Fruit fly (Drosophila melanogaster) whole organism, pupa: Measurements from ENCODE around the gene CG6865.
A peak's percentile ranks its signal among the peaks of the same experiment; 100 is the strongest.

Source experiments
- CG10348 ChIP-seq: fragments of 200-800 bp; sonication (Bioruptor generic); IDR thresholded peaks from 2 replicates; pipeline ENCODE4 v1.3.6; 2022; ENCODE audit warnings: missing biosample characterization, missing genetic modification characterization
- CG12605 ChIP-seq: fragments of 200-800 bp; sonication (Bioruptor generic); IDR thresholded peaks from 2 replicates; pipeline ENCODE4 v1.3.6; 2022; ENCODE audit warnings: missing biosample characterization, missing genetic modification characterization
- CG13204 ChIP-seq: fragments of 200-800 bp; sonication (Bioruptor generic); optimal IDR thresholded peaks from 2 replicates; lab custom pipeline; 2018; ENCODE audit warnings: missing biosample characterization, mild to moderate bottlenecking, missing genetic modification characterization, moderate library complexity
- CG14655 ChIP-seq: fragments of 200-800 bp; sonication (Bioruptor generic); optimal IDR thresholded peaks from 3 replicates; lab custom pipeline; 2017; ENCODE audit warnings: mild to moderate bottlenecking, missing biosample characterization, missing genetic modification reagents, missing genetic modification characterization
- CG15710 ChIP-seq: fragments of 200-800 bp; sonication (Bioruptor generic); optimal IDR thresholded peaks from 2 replicates; lab custom pipeline; 2018; ENCODE audit warnings: missing biosample characterization, mild to moderate bottlenecking, missing genetic modification characterization, moderate library complexity
- CG17806 ChIP-seq: fragments of 200-800 bp; sonication (Bioruptor generic); optimal IDR thresholded peaks from 2 replicates; lab custom pipeline; 2018; ENCODE audit warnings: missing biosample characterization, mild to moderate bottlenecking, missing genetic modification characterization, moderate library complexity
- CG32121 ChIP-seq: fragments of 200-800 bp; sonication (Bioruptor generic); IDR thresholded peaks from 2 replicates; pipeline ENCODE4 v1.3.6; 2022; ENCODE audit warnings: missing biosample characterization, missing genetic modification characterization
- CG34367 ChIP-seq: fragments of 200-800 bp; sonication (Bioruptor generic); optimal IDR thresholded peaks from 2 replicates; lab custom pipeline; 2018; ENCODE audit warnings: missing biosample characterization, mild to moderate bottlenecking, missing genetic modification characterization
- CG4496 ChIP-seq: fragments of 200-800 bp; sonication (Bioruptor generic); IDR thresholded peaks from 3 replicates; pipeline ENCODE4 v1.3.6; 2022; ENCODE audit warnings: missing biosample characterization, missing genetic modification characterization
- CG8159 ChIP-seq: fragments of 200-800 bp; sonication (Bioruptor generic); optimal IDR thresholded peaks from 3 replicates; lab custom pipeline; 2018; ENCODE audit warnings: missing biosample characterization, mild to moderate bottlenecking, missing genetic modification characterization, moderate library complexity
- CG8301 ChIP-seq: fragments of 200-800 bp; sonication (Bioruptor generic); optimal IDR thresholded peaks from 2 replicates; lab custom pipeline; 2018; ENCODE audit warnings: missing biosample characterization, mild to moderate bottlenecking, missing genetic modification characterization
- CG9948 ChIP-seq: fragments of 200-800 bp; sonication (Bioruptor generic); optimal IDR thresholded peaks from 2 replicates; lab custom pipeline; 2018; ENCODE audit warnings: missing biosample characterization, mild to moderate bottlenecking, missing genetic modification characterization, moderate library complexity
- D1 ChIP-seq: fragments of 200-800 bp; sonication (Bioruptor generic); optimal IDR thresholded peaks from 2 replicates; lab custom pipeline; 2018; ENCODE audit warnings: missing biosample characterization, mild to moderate bottlenecking, missing genetic modification characterization, moderate library complexity
- EcR ChIP-seq: fragments of 200-800 bp; sonication (Bioruptor generic); optimal IDR thresholded peaks from 3 replicates; lab custom pipeline; 2019; ENCODE audit warnings: missing biosample characterization, missing genetic modification characterization, mild to moderate bottlenecking, moderate library complexity, missing genetic modification reagents
- Ets98B ChIP-seq: fragments of 200-800 bp; sonication (Bioruptor generic); IDR thresholded peaks from 2 replicates; pipeline ENCODE4 v1.3.6; 2022; ENCODE audit warnings: missing biosample characterization, missing genetic modification characterization
- Pif1A ChIP-seq: fragments of 200-800 bp; sonication (Bioruptor generic); optimal IDR thresholded peaks from 3 replicates; lab custom pipeline; 2016; ENCODE audit warnings: missing biosample characterization, missing genetic modification characterization
- Pif1B ChIP-seq: fragments of 200-800 bp; sonication (Bioruptor generic); optimal IDR thresholded peaks from 3 replicates; lab custom pipeline; 2016; ENCODE audit warnings: missing biosample characterization, missing genetic modification characterization
- Snoo ChIP-seq: fragments of 200-800 bp; sonication (Bioruptor generic); optimal IDR thresholded peaks from 3 replicates; lab custom pipeline; 2017; ENCODE audit warnings: missing biosample characterization, mild to moderate bottlenecking, missing genetic modification characterization, inconsistent platforms
- fd96Ca ChIP-seq: fragments of 200-800 bp; sonication (Bioruptor generic); IDR thresholded peaks from 3 replicates; pipeline ENCODE4 v1.3.6; 2022; ENCODE audit warnings: missing biosample characterization, missing genetic modification characterization
- gl ChIP-seq: fragments of 200-800 bp; sonication (Bioruptor generic); optimal IDR thresholded peaks from 2 replicates; lab custom pipeline; 2018; ENCODE audit warnings: missing biosample characterization, mild to moderate bottlenecking, missing genetic modification characterization
- rn ChIP-seq: fragments of 200-800 bp; sonication (Bioruptor generic); IDR thresholded peaks from 2 replicates; pipeline ENCODE4 v1.3.6; 2022; ENCODE audit warnings: missing biosample characterization, missing genetic modification characterization

Gene CG6865

DNA sequence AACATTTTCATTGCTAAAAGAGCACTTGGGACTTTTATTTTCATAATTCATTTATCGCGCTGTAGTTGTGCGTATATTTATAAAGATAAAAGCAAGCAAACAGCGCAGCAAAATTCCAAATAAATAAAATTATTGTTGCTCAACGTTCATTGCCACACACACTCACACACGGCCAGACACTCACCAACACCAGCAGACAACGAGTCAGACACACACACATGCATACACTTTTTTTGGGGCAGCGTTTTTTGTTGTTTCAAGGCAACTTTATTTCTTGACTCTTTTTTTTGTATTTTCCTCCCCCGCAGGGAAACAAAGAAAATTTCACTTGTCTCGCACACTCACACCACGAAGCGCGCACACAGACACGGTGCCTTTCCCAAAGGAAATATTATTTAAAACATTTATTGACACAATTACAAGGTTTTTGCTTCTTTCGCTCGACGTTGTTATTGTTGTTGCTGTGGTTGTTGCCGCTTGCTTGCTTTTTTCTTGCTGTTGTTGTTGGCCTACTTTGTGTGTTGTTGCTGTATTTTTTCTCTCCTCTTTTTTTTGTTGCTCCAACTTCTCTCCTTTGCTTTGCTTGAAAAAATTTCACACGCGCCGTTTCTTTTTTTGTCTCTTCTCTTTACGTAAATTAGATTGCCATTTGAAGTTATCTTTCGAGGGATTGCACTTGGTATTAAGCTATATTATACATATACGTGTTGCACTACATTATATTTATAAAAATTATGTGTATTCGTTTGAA is 43.4 kb upstream of the CG6865 start:
- TF ChIP-seq CG12605 (peak; percentile 51), Pif1B (GFP tag; lab: Kevin White, UChicago) (peak; percentile 40), CG9948 (tag; lab: Kevin White, UChicago) (peak; percentile 18), CG13204 (GFP tag; lab: Kevin White, UChicago) (peak; percentile 85), CG4496 (GFP tag; lab: Robert Waterston, UW) (peak; percentile 78; the same call in 2 of the 3 replicates), Pif1A (GFP tag; lab: Kevin White, UChicago) (peak; percentile 47), EcR (GFP tag; lab: Kevin White, UChicago) (peak; percentile 55), CG10348 (no peak), fd96Ca (GFP tag; lab: Robert Waterston, UW) (no peak; the same call in 1 of the 3 replicates), gl (peak; percentile 77), CG34367 (tag; lab: Kevin White, UChicago) (peak; percentile 74), rn (no peak), Ets98B (GFP tag; lab: Robert Waterston, UW) (0 out of 2 replicates have a peak, but pooled peaks have one; percentile 49), CG15710 (tag; lab: Kevin White, UChicago) (peak; percentile 68), CG32121 (peak; percentile 50; the same call in 1 of the 2 replicates), CG17806 (tag; lab: Kevin White, UChicago) (peak; percentile 52), CG8159 (tag; lab: Kevin White, UChicago) (peak; percentile 67), Snoo (tag; lab: Kevin White, UChicago) (no peak), D1 (no peak), CG14655 (GFP tag; lab: Kevin White, UChicago) (peak; percentile 66), CG8301 (tag; lab: Kevin White, UChicago) (peak; percentile 50)

DNA sequence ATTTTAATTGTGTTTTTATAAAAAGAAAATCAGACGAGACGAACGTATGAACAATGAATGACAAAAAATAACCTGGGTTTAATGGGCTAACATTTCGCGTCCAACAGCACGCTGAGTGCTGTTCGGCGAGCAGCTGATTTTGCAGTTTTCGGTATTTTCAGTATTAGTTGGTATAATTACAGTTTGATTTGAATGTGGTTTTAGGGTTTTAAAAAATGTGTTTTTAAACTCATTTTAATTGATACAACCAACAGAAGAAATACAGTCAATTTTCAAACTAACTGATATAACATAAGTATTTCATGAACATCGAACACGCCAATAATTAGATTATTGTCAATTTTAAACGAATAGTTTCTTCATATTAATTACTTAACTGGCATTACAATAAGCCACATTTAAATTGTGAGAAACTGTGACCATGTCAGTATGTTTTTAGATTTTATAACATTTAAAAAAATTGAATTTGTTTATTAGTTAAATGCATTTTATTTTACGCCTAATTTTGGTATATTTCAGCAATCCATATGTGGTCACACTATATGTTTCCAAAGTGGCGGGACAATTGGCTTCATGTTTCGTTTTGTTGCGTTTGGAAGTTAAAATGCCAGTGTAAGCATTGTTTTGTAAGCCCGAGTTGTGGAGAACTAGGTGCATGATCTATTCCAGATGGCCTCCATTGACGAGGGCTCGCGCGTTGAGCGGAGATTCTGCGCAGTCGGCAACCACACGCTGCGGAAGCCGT is 42.6 kb upstream of the CG6865 start, which contains the start of the genes CG14073 and HipHop:
TSS of gene CG14073 (minus strand) at position 38 of the 745 bp plus-strand sequence.
TSS of gene HipHop (plus strand) at position 534 of the 745 bp plus-strand sequence.
- no peak for TF ChIP-seq CG32121
- no peak for TF ChIP-seq CG13204 (GFP tag; lab: Kevin White, UChicago)
- no peak for TF ChIP-seq CG17806 (tag; lab: Kevin White, UChicago)
- TF ChIP-seq rn = no peak
- no peak for TF ChIP-seq CG8301 (tag; lab: Kevin White, UChicago)
- no peak for TF ChIP-seq gl
- no peak for TF ChIP-seq CG8159 (tag; lab: Kevin White, UChicago)
- TF ChIP-seq Pif1A (GFP tag; lab: Kevin White, UChicago) = no peak
- TF ChIP-seq CG9948 (tag; lab: Kevin White, UChicago) = no peak
- no peak for TF ChIP-seq Snoo (tag; lab: Kevin White, UChicago)
- no peak for TF ChIP-seq Ets98B (GFP tag; lab: Robert Waterston, UW)
- TF ChIP-seq CG10348 = no peak
- TF ChIP-seq D1 = no peak
- no peak for TF ChIP-seq CG34367 (tag; lab: Kevin White, UChicago)
- no peak for TF ChIP-seq fd96Ca (GFP tag; lab: Robert Waterston, UW)
- TF ChIP-seq CG15710 (tag; lab: Kevin White, UChicago) = no peak

DNA sequence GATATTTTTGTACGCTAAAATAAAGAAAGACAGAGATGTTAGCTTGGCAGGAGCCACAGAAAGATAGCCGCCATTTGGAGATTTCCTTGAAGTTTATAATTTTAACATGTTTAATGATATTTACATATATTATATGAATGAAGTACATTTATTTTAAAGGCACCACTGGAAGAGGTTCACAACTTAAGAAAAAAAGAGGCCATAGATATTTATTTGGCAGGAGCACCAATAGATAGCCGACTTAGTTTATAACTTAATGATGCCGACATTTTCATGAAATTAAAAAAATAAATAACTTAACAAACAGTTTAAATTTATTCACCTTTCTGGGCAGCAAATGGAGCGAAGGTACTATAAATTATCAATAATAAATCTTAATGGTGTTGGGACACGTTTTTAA is 41.4 kb upstream of the CG6865 start:
- no peak for TF ChIP-seq CG15710 (tag; lab: Kevin White, UChicago)
- TF ChIP-seq Pif1B (GFP tag; lab: Kevin White, UChicago) = no peak
- no peak for TF ChIP-seq CG8159 (tag; lab: Kevin White, UChicago)
- TF ChIP-seq rn = no peak
- TF ChIP-seq CG9948 (tag; lab: Kevin White, UChicago) = no peak
- no peak for TF ChIP-seq CG10348
- no peak for TF ChIP-seq D1
- TF ChIP-seq CG32121 = no peak
- no peak for TF ChIP-seq EcR (GFP tag; lab: Kevin White, UChicago)
- no peak for TF ChIP-seq gl
- no peak for TF ChIP-seq CG13204 (GFP tag; lab: Kevin White, UChicago)
- no peak for TF ChIP-seq CG17806 (tag; lab: Kevin White, UChicago)

DNA sequence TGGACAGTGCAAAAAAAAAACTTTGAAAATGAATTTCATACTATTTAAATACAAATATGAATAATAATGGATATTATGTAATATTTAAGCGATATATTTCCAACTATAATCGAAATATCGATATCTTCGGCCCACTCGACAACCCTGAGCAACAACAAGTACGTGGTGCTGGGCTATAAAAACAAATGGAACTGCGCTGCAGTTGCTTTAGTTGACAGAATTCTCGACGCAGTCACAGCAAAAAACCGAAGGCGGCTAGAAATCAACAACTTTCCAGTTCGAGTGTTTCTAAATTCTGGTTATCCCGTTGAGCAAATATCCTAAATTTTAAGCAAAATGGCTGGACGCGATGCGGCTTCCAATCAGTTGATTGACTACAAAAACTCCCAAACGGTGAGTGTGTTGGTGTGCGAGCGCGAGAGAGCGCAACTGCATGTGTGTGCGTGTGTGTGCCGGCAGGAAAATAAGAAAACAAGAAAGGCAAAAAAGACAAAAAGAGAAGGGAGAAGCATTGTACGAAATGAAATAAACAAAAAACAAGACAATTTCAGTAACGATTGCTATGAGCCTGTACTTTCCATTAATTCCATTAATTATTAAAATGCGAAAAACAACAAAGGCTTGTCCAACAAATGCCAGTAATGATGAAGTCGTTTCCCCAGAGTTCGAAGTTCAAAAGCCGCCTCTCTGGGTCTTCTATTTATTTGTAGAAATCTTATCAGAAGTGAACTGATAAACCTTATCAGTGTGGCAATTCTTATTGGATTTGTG is 40.8 kb upstream of the CG6865 start, which contains the start of gene Cat:
TSS of gene Cat (plus strand) at position 155 of the 771 bp plus-strand sequence.
- TF ChIP-seq EcR (GFP tag; lab: Kevin White, UChicago) (peak; percentile 97), CG8159 (tag; lab: Kevin White, UChicago) (peak; percentile 98), gl (peak; percentile 100), Pif1B (GFP tag; lab: Kevin White, UChicago) (peak; percentile 99), CG34367 (tag; lab: Kevin White, UChicago) (peak; percentile 99), rn (peak; percentile 98), fd96Ca (GFP tag; lab: Robert Waterston, UW) (peak; percentile 98; the same call in 2 of the 3 replicates), Pif1A (GFP tag; lab: Kevin White, UChicago) (peak; percentile 99), CG17806 (tag; lab: Kevin White, UChicago) (peak; percentile 99), CG10348 (peak; percentile 26; the same call in 1 of the 2 replicates), CG8301 (tag; lab: Kevin White, UChicago) (peak; percentile 97), CG15710 (tag; lab: Kevin White, UChicago) (peak; percentile 99), CG12605 (peak; percentile 100), CG32121 (peak; percentile 99), D1 (peak; percentile 96), CG13204 (GFP tag; lab: Kevin White, UChicago) (peak; percentile 100), CG14655 (GFP tag; lab: Kevin White, UChicago) (peak; percentile 98), Ets98B (GFP tag; lab: Robert Waterston, UW) (peak; percentile 99), CG9948 (tag; lab: Kevin White, UChicago) (peak; percentile 96), Snoo (tag; lab: Kevin White, UChicago) (peak; percentile 99), CG4496 (GFP tag; lab: Robert Waterston, UW) (peak; percentile 99)
